Worm (Caenorhabditis elegans) whole organism, early embryonic: ENCODE measurements around the gene clec-28.

Experiments
- B0310.2 ChIP-seq: sonication (generic microtip); optimal IDR thresholded peaks from 2 replicates; lab custom pipeline; 2016; ENCODE audit warnings: mild to moderate bottlenecking, missing genetic modification characterization, missing compliant biosample characterization
- F13C5.2 ChIP-seq: sonication (generic microtip); optimal IDR thresholded peaks from 2 replicates; lab custom pipeline; 2017; ENCODE audit warnings: mild to moderate bottlenecking, missing genetic modification characterization, inconsistent platforms, missing compliant biosample characterization
- aly-1 ChIP-seq: sonication (generic microtip); optimal IDR thresholded peaks from 2 replicates; lab custom pipeline; 2016; ENCODE audit warnings: missing genetic modification characterization, missing compliant biosample characterization
- ama-1 ChIP-seq: fragments of 150-350 bp; optimal IDR thresholded peaks from 2 replicates; lab custom pipeline; 2014
- ceh-13 ChIP-seq: fragments of 200-800 bp; sonication (Bioruptor generic); optimal IDR thresholded peaks from 2 replicates; lab custom pipeline; 2018; ENCODE audit warnings: mild to moderate bottlenecking, missing genetic modification characterization, missing compliant biosample characterization
- ceh-36 ChIP-seq: sonication (generic microtip); optimal IDR thresholded peaks from 2 replicates; lab custom pipeline; 2016; ENCODE audit warnings: missing genetic modification characterization, inconsistent platforms, missing compliant biosample characterization
- ets-7 ChIP-seq: sonication (generic microtip); optimal IDR thresholded peaks from 2 replicates; lab custom pipeline; 2016; ENCODE audit warnings: missing genotype, missing genetic modification characterization, missing compliant biosample characterization
- flt-1 ChIP-seq: fragments of 200-800 bp; sonication (Bioruptor generic); IDR thresholded peaks from 2 replicates; pipeline ENCODE4 v1.3.6; 2022; ENCODE audit warnings: missing genetic modification characterization, missing compliant biosample characterization
- hmbx-1 ChIP-seq: sonication (generic microtip); optimal IDR thresholded peaks from 2 replicates; lab custom pipeline; 2016; ENCODE audit warnings: mild to moderate bottlenecking, missing genetic modification characterization, missing compliant biosample characterization
- hmg-4 ChIP-seq: fragments of 200-800 bp; sonication (Bioruptor generic); optimal IDR thresholded peaks from 2 replicates; lab custom pipeline; 2018; ENCODE audit warnings: mild to moderate bottlenecking, missing genetic modification characterization, missing compliant biosample characterization
- hnd-1 ChIP-seq: sonication (generic microtip); optimal IDR thresholded peaks from 2 replicates; lab custom pipeline; 2016; ENCODE audit warnings: missing genetic modification characterization, missing compliant biosample characterization
- pes-1 ChIP-seq: fragments of 200-800 bp; sonication (Bioruptor generic); IDR thresholded peaks from 2 replicates; pipeline ENCODE4 v1.3.6; 2022; ENCODE audit warnings: missing genetic modification reagents, missing genetic modification characterization, missing compliant biosample characterization
- scrt-1 ChIP-seq: fragments of 200-800 bp; sonication (Bioruptor generic); IDR thresholded peaks from 2 replicates; pipeline ENCODE4 v1.3.6; 2022; ENCODE audit warnings: missing genetic modification characterization, missing compliant biosample characterization
- sea-1 ChIP-seq: fragments of 200-800 bp; sonication (Bioruptor generic); conservative IDR thresholded peaks from 2 replicates; pipeline ENCODE4 v1.3.6; 2022; ENCODE audit warnings: missing genetic modification characterization, missing compliant biosample characterization
- tbx-11 ChIP-seq: fragments of 200-800 bp; sonication (Bioruptor generic); IDR thresholded peaks from 2 replicates; pipeline ENCODE4 v1.3.6; 2022; ENCODE audit warnings: missing genetic modification characterization, missing compliant biosample characterization
- tbx-37 ChIP-seq: fragments of 200-800 bp; sonication (Bioruptor generic); conservative IDR thresholded peaks from 2 replicates; pipeline ENCODE4 v1.3.6; 2022; ENCODE audit warnings: missing genetic modification reagents, missing genetic modification characterization, missing compliant biosample characterization
- tra-4 ChIP-seq: sonication (generic microtip); optimal IDR thresholded peaks from 2 replicates; lab custom pipeline; 2017; ENCODE audit warnings: missing genetic modification characterization, missing compliant biosample characterization

The clec-28 gene

DNA sequence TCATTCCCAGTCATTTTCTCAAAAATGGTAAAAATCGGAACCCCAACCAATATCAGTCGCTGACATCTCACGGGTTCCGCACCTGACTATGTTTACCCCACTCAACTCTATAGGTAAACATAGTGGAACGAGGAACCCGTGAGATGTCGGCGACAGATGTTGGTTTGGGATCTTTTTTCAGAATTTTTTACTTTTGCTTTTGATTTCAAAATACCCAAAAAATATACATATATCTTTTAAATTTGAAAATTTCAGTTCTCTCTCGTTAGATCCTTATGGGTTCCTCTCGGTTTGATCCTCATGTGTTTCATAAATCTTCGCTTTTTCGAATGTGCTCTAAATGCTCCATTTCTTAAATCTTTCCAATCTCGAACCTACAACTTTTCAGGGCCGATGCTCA lies 8.1 kb downstream of the clec-28 start, which contains the start of gene srw-23:
Gene srw-23, plus strand, starts transcription at position 301 of the 400 bp plus-strand sequence.
- TF ChIP-seq B0310.2 (tag; lab: Kevin White, UChicago) (no peak), tbx-37 (GFP tag; lab: Robert Waterston, UW) (no peak), hnd-1 (no peak), hmg-4 (no peak), scrt-1 (GFP tag; lab: Robert Waterston, UW) (no peak), ets-7 (tag; lab: Kevin White, UChicago) (no peak), sea-1 (GFP tag; lab: Robert Waterston, UW) (no peak)

DNA sequence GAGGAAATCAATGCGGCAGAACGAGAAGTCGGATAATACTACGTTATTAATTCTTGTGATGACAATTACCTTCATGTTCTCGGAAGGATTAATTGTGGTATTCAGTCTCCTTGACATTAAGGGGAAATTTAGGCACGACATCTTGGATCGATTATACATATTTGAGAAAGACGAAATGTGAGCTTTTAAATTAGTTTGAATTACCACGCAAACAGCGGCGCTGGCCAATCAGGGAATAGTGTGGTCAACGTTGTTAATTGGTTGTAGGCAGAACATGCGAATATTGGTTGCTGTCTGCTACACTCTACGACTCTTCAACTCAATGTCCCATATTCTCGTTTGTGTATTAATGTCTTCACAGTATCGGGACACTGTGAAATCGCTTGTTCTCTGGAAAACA lies 9.5 kb downstream of the clec-28 start, which contains the start of gene F49A5.10:
Gene F49A5.10, plus strand, starts transcription at position 301 of the 400 bp plus-strand sequence.
- TF ChIP-seq hnd-1 (no peak), flt-1 (GFP tag; lab: Robert Waterston, UW) (no peak), tbx-11 (no peak), scrt-1 (GFP tag; lab: Robert Waterston, UW) (no peak), sea-1 (GFP tag; lab: Robert Waterston, UW) (no peak), F13C5.2 (tag; lab: Kevin White, UChicago) (no peak), B0310.2 (tag; lab: Kevin White, UChicago) (no peak), ama-1 (lab: Kevin White, UChicago) (no peak)

DNA sequence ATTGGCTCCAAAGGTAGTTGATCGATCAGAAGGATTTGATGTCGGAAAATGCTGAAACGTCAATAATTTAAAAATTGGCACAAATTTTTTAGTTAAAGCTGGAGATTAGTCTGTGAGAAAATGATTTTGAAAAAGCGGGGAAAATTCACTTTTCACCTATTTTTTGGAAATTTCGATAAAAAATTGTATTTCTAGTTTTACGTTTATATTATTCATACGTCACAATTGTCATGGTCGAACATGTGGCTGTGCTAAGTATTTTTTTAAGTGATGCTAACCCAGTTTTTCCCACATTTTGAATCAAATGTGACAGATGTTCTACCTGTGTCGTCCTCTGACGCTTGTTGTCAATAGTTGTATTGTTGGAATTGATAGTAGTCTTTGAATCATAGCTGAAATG lies 14.0 kb downstream of the clec-28 start:
- TF ChIP-seq F13C5.2 (tag; lab: Kevin White, UChicago): no peak
- TF ChIP-seq tbx-11: no peak
- TF ChIP-seq hmg-4: no peak
- TF ChIP-seq ceh-13 (GFP tag; lab: Kevin White, UChicago): no peak
- TF ChIP-seq tbx-37 (GFP tag; lab: Robert Waterston, UW): no peak
- TF ChIP-seq pes-1: no peak
- TF ChIP-seq ama-1 (lab: Kevin White, UChicago): no peak
- TF ChIP-seq ets-7 (tag; lab: Kevin White, UChicago): no peak

DNA sequence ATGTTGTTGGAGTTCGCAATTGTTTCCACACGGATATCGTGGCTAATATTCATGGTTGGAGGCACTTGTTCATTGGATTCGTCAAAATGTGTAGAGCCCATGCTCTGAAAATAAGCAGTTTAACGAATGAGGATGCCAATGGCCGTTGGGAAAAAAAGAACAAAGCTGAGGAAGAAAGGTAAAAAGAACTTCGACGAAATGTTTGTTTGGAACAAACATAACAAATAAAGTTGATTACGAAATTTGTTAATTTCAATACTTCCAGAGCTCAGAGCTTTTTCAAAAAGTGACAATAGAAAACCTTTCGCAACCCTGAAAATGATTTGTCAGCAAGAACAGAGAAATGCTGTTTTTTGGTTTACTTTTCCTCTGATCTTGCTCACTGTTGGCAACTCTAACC lies 14.6 kb downstream of the clec-28 start, which contains the start of gene F09C6.3:
Gene F09C6.3, minus strand, starts transcription at position 101 of the 400 bp plus-strand sequence.
- TF ChIP-seq ceh-13 (GFP tag; lab: Kevin White, UChicago) (no peak), tbx-11 (no peak), tbx-37 (GFP tag; lab: Robert Waterston, UW) (no peak), ets-7 (tag; lab: Kevin White, UChicago) (no peak), B0310.2 (tag; lab: Kevin White, UChicago) (no peak), hnd-1 (no peak), aly-1 (tag; lab: Kevin White, UChicago) (no peak), ama-1 (lab: Kevin White, UChicago) (no peak), hmbx-1 (no peak), F13C5.2 (tag; lab: Kevin White, UChicago) (no peak)

DNA sequence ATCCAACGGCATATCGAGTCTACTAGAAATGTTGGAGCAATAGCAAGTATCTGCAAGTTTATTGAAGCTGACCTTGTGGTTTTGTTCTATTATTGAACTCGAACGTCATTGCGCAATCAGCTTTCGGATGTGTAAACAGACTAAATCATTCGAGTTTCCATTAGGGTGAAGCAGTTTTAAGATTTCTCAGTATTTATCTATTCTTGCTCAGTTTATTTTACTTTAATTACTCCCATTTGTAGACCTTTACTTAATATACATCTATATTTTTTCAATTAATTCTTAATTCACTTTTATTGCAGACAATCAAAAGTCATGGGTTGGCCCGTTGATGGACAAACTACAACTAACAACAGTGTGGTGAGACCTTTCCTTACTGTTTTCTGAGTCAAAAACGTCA lies 15.2 kb downstream of the clec-28 start, which contains the start of gene F09C6.14:
Gene F09C6.14, plus strand, starts transcription at position 301 of the 400 bp plus-strand sequence.
- TF ChIP-seq ceh-13 (GFP tag; lab: Kevin White, UChicago) (no peak), F13C5.2 (tag; lab: Kevin White, UChicago) (no peak), sea-1 (GFP tag; lab: Robert Waterston, UW) (no peak), scrt-1 (GFP tag; lab: Robert Waterston, UW) (no peak), hmg-4 (no peak), tbx-37 (GFP tag; lab: Robert Waterston, UW) (no peak), ama-1 (lab: Kevin White, UChicago) (no peak), ceh-36 (tag; lab: Kevin White, UChicago) (no peak), tbx-11 (no peak), B0310.2 (tag; lab: Kevin White, UChicago) (no peak), tra-4 (tag; lab: Kevin White, UChicago) (no peak), ets-7 (tag; lab: Kevin White, UChicago) (no peak)

DNA sequence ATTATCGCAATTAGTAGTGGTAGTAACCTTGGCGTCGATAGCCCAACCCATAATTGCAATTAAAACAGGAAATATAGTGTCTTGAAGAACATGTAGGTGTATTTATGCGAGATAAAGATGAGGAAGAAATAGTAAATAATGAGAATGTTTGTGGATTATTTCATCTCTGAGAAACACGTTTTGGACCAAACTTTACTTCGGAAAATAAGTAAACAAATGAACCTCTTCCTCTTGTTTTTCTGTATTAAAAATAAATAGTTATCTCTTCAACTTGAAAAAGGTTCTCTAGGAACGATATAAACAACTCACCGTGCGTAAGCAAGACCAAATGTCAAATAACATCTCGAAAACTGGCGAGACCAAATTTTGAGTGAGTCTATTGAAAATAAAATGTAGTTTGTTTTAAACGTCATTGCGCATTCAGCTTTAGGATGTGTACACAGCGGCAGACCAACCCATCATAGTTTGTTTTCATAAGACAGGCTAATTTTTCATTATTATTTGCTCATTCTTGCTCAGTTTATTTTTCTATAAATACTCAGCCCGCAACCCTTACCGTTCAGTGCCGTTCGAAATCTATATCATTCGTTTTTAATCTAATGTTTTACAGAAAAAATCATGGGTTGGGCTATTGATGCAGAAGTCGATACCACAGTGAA lies 16.9 kb downstream of the clec-28 start, which contains the start of the genes F09C6.11 and F09C6.12:
Gene F09C6.11, minus strand, starts transcription at position 51 of the 659 bp plus-strand sequence.
Gene F09C6.12, plus strand, starts transcription at position 609 of the 659 bp plus-strand sequence.
- TF ChIP-seq pes-1 (no peak), tbx-37 (GFP tag; lab: Robert Waterston, UW) (no peak), F13C5.2 (tag; lab: Kevin White, UChicago) (no peak), tbx-11 (no peak), aly-1 (tag; lab: Kevin White, UChicago) (no peak), flt-1 (GFP tag; lab: Robert Waterston, UW) (no peak), ceh-36 (tag; lab: Kevin White, UChicago) (no peak), ets-7 (tag; lab: Kevin White, UChicago) (no peak), B0310.2 (tag; lab: Kevin White, UChicago) (no peak), scrt-1 (GFP tag; lab: Robert Waterston, UW) (no peak)

DNA sequence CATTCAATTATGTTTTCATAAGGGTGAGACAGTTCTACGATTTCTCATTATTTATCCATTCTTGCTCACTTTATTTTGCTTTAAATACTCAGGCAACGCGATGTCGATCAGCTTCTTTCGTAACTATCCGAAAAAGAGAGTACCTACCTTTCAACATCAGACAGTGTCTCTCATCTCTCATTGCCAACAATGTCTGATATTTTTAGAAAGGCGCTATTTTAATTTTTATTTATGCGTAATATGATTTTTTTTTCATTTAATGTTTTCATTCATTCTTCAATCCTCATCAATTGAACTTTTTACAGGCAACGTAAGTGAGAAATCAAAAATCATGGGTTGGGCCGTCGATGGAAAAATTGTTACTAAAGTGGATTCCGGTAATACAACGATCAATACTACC lies 19.2 kb downstream of the clec-28 start, which contains the start of gene F09C6.13:
Gene F09C6.13, plus strand, starts transcription at position 301 of the 400 bp plus-strand sequence.
- TF ChIP-seq tra-4 (tag; lab: Kevin White, UChicago) (no peak), B0310.2 (tag; lab: Kevin White, UChicago) (no peak), F13C5.2 (tag; lab: Kevin White, UChicago) (no peak), hmg-4 (no peak), hnd-1 (no peak), hmbx-1 (no peak), sea-1 (GFP tag; lab: Robert Waterston, UW) (no peak), aly-1 (tag; lab: Kevin White, UChicago) (no peak), ceh-36 (tag; lab: Kevin White, UChicago) (no peak), ceh-13 (GFP tag; lab: Kevin White, UChicago) (no peak), tbx-37 (GFP tag; lab: Robert Waterston, UW) (no peak), pes-1 (no peak), tbx-11 (no peak), scrt-1 (GFP tag; lab: Robert Waterston, UW) (no peak), flt-1 (GFP tag; lab: Robert Waterston, UW) (no peak), ets-7 (tag; lab: Kevin White, UChicago) (no peak), ama-1 (lab: Kevin White, UChicago) (no peak)
